Fruit fly (Drosophila melanogaster) whole organism, larva: ENCODE data around the gene CG42399.
A peak's percentile ranks its signal among the peaks of the same experiment; 100 is the strongest.

Source experiments
- noc ChIP-seq: fragments of 200-800 bp; sonication (Bioruptor generic); optimal IDR thresholded peaks from 3 replicates; lab custom pipeline; 2019; ENCODE audit warnings: missing biosample characterization, mild to moderate bottlenecking, missing genetic modification characterization, moderate library complexity

CG42399 gene

dm6 chr2L:109098-109799 is 43.9 kb downstream of the CG42399 start:
- TF ChIP-seq noc (tag; lab: Kevin White, UChicago), result peak; percentile 24

- no peak for TF ChIP-seq noc (tag; lab: Kevin White, UChicago)
Observed at dm6 chr2L:107476-108436, 45.3 kb downstream of the CG42399 start.

DNA sequence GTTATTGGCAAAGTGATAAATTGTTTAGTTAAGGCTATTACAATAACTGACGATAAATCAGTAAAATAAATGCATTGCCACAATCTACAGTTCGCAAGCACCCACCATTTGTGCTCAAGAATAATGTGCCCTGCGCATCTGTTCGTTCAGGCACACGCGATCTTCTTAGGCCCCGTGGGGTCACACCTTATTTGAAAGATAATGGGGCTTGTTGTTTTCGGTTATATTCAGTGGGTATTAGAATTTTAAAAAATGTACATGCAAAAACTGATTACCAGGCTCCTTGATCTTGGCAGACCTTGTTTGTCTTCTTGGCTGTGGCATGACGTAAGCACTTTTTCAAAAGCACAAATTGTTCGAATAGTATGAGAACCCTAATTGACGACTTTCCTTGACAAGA is 46.1 kb downstream of the CG42399 start:
- no peak for TF ChIP-seq noc (tag; lab: Kevin White, UChicago)

dm6 chr2L:106540-106939 is 46.6 kb downstream of the CG42399 start, which contains the start of the genes Nhe1 and Sam-S:
Nhe1 (minus strand) TSS chr2L:106732.
Sam-S (plus strand) TSS chr2L:106903.
- no peak for TF ChIP-seq noc (tag; lab: Kevin White, UChicago)

dm6 chr2L:102161-102761 is 50.8 kb downstream of the CG42399 start, which contains the start of gene Creld:
Creld (plus strand) TSS chr2L:102380.
- TF ChIP-seq noc (tag; lab: Kevin White, UChicago), result no peak

- TF ChIP-seq noc (tag; lab: Kevin White, UChicago), result no peak
Observed at dm6 chr2L:94639-95059, 58.5 kb downstream of the CG42399 start, which contains the start of gene Zir. Zir (plus strand) TSS chr2L:94739.
